Worm (Caenorhabditis elegans) whole organism, L1 larva: ENCODE data around the gene sri-26.

Experiments used
- C04F5.9 ChIP-seq: sonication (generic microtip); optimal IDR thresholded peaks from 2 replicates; lab custom pipeline; 2016; ENCODE audit warnings: missing genetic modification characterization, missing compliant biosample characterization
- C34B4.2 ChIP-seq: sonication (generic microtip); optimal IDR thresholded peaks from 2 replicates; lab custom pipeline; 2017; ENCODE audit warnings: mild to moderate bottlenecking, missing genetic modification characterization, missing compliant biosample characterization
- F16B12.6 ChIP-seq: fragments of 150-350 bp; optimal IDR thresholded peaks from 2 replicates; lab custom pipeline; 2014; ENCODE audit warnings: missing biosample characterization, missing genetic modification characterization
- aha-1 ChIP-seq: fragments of 150-350 bp; optimal IDR thresholded peaks from 2 replicates; lab custom pipeline; 2014; ENCODE audit warnings: missing biosample characterization, missing genetic modification characterization
- alr-1 ChIP-seq: fragments of 200-800 bp; sonication (Bioruptor generic); optimal IDR thresholded peaks from 2 replicates; lab custom pipeline; 2018; ENCODE audit warnings: borderline replicate concordance, mild to moderate bottlenecking, missing genetic modification characterization, missing compliant biosample characterization
- aly-2 ChIP-seq: fragments of 150-350 bp; optimal IDR thresholded peaks from 2 replicates; lab custom pipeline; 2014; ENCODE audit warnings: missing biosample characterization, missing genetic modification characterization
- ceh-63 ChIP-seq: fragments of 200-800 bp; sonication (Bioruptor generic); optimal IDR thresholded peaks from 2 replicates; lab custom pipeline; 2018; ENCODE audit warnings: mild to moderate bottlenecking, missing genetic modification characterization, missing compliant biosample characterization
- ceh-90 ChIP-seq: sonication (generic microtip); optimal IDR thresholded peaks from 2 replicates; lab custom pipeline; 2016; ENCODE audit warnings: missing genetic modification characterization, missing compliant biosample characterization
- dpl-1 ChIP-seq, 3 experiments: fragments of 150-350 bp in 2 of 3; sonication (generic microtip) in 1 of 3; optimal IDR thresholded peaks; 2 replicates each; lab custom pipeline; 2014 to 2017; ENCODE audit warnings: missing biosample characterization in 3 of 3, missing genetic modification characterization in 3 of 3, missing genetic modification reagents in 3 of 3
- efl-3 ChIP-seq: fragments of 200-800 bp; sonication (Bioruptor generic); optimal IDR thresholded peaks from 2 replicates; lab custom pipeline; 2018; ENCODE audit warnings: mild to moderate bottlenecking, missing genetic modification characterization, missing compliant biosample characterization
- egl-27 ChIP-seq, 2 experiments: fragments of 150-350 bp in 1 of 2; sonication (generic microtip); optimal IDR thresholded peaks; 3 replicates each; lab custom pipeline; 2017 to 2018; ENCODE audit warnings: missing biosample characterization in 2 of 2, missing genetic modification characterization in 2 of 2, missing genetic modification reagents in 2 of 2
- elt-2 ChIP-seq: sonication (generic microtip); optimal IDR thresholded peaks from 2 replicates; lab custom pipeline; 2016; ENCODE audit warnings: missing genetic modification characterization, mild to moderate bottlenecking, inconsistent platforms, missing compliant biosample characterization, missing genetic modification reagents
- ets-5 ChIP-seq: fragments of 200-800 bp; sonication (Bioruptor generic); IDR thresholded peaks from 2 replicates; pipeline ENCODE4 v1.3.6; 2022; ENCODE audit warnings: missing genetic modification characterization, missing compliant biosample characterization
- fkh-10 ChIP-seq: sonication (generic microtip); optimal IDR thresholded peaks from 2 replicates; lab custom pipeline; 2017; ENCODE audit warnings: missing biosample characterization, missing genetic modification reagents, missing genetic modification characterization
- fkh-4 ChIP-seq: sonication (generic microtip); optimal IDR thresholded peaks from 2 replicates; lab custom pipeline; 2016; ENCODE audit warnings: missing compliant biosample characterization, missing genetic modification characterization, borderline replicate concordance
- fos-1 ChIP-seq: fragments of 150-350 bp; optimal IDR thresholded peaks from 2 replicates; lab custom pipeline; 2014; ENCODE audit warnings: missing biosample characterization, missing genetic modification characterization
- hlh-17 ChIP-seq: fragments of 200-800 bp; sonication (Bioruptor generic); optimal IDR thresholded peaks from 2 replicates; lab custom pipeline; 2018; ENCODE audit warnings: missing genetic modification characterization, mild to moderate bottlenecking, missing compliant biosample characterization, moderate library complexity, borderline replicate concordance
- hlh-4 ChIP-seq: sonication (generic microtip); optimal IDR thresholded peaks from 2 replicates; lab custom pipeline; 2016; ENCODE audit warnings: mild to moderate bottlenecking, missing genetic modification characterization, missing compliant biosample characterization
- hpl-2 ChIP-seq: fragments of 150-350 bp; optimal IDR thresholded peaks from 2 replicates; lab custom pipeline; 2014; ENCODE audit warnings: missing biosample characterization, missing genetic modification reagents, missing genetic modification characterization
- isw-1 ChIP-seq: fragments of 200-800 bp; sonication (Bioruptor generic); IDR thresholded peaks from 2 replicates; pipeline ENCODE4 v1.3.6; 2022; ENCODE audit warnings: missing genetic modification characterization, missing compliant biosample characterization
- jun-1 ChIP-seq: fragments of 150-350 bp; optimal IDR thresholded peaks from 2 replicates; lab custom pipeline; 2014; ENCODE audit warnings: missing biosample characterization, missing genetic modification reagents, missing genetic modification characterization
- lin-13 ChIP-seq: fragments of 150-350 bp; optimal IDR thresholded peaks from 2 replicates; lab custom pipeline; 2014; ENCODE audit warnings: missing biosample characterization, missing genetic modification reagents, missing genetic modification characterization
- lin-14 ChIP-seq: fragments of 200-800 bp; sonication (Bioruptor generic); optimal IDR thresholded peaks from 2 replicates; lab custom pipeline; 2018; ENCODE audit warnings: mild to moderate bottlenecking, missing genetic modification characterization, moderate library complexity, missing compliant biosample characterization
- lin-15B ChIP-seq: fragments of 150-350 bp; sonication (generic microtip); optimal IDR thresholded peaks from 3 replicates; lab custom pipeline; 2014; ENCODE audit warnings: missing biosample characterization, missing genetic modification characterization
- lin-39 ChIP-seq: fragments of 150-350 bp; optimal IDR thresholded peaks from 2 replicates; lab custom pipeline; 2014; ENCODE audit warnings: missing biosample characterization, missing genetic modification reagents, missing genetic modification characterization
- lir-3 ChIP-seq: sonication (generic microtip); optimal IDR thresholded peaks from 2 replicates; lab custom pipeline; 2016; ENCODE audit warnings: mild to moderate bottlenecking, missing genetic modification characterization, moderate library complexity, missing compliant biosample characterization; ENCODE audit not compliant: poor library complexity
- lsy-2 ChIP-seq, 2 experiments: fragments of 150-350 bp; optimal IDR thresholded peaks; 2 replicates each; lab custom pipeline; 2014; ENCODE audit warnings: missing biosample characterization in 2 of 2, missing genetic modification characterization in 2 of 2
- mef-2 ChIP-seq: fragments of 150-350 bp; optimal IDR thresholded peaks from 2 replicates; lab custom pipeline; 2014; ENCODE audit warnings: missing biosample characterization, missing genetic modification characterization
- nhr-11 ChIP-seq: fragments of 150-350 bp; optimal IDR thresholded peaks from 2 replicates; lab custom pipeline; 2014; ENCODE audit warnings: missing biosample characterization, missing genetic modification characterization
- nhr-12 ChIP-seq: sonication (generic microtip); optimal IDR thresholded peaks from 2 replicates; lab custom pipeline; 2017; ENCODE audit warnings: missing biosample characterization, missing genetic modification characterization
- nhr-19 ChIP-seq: fragments of 200-800 bp; sonication (Bioruptor generic); conservative IDR thresholded peaks from 2 replicates; pipeline ENCODE4 v1.3.6; 2022; ENCODE audit warnings: missing genetic modification characterization, missing compliant biosample characterization
- nhr-237 ChIP-seq: fragments of 150-350 bp; optimal IDR thresholded peaks from 2 replicates; lab custom pipeline; 2014; ENCODE audit warnings: missing biosample characterization, missing genetic modification characterization
- nhr-47 ChIP-seq: sonication (generic microtip); optimal IDR thresholded peaks from 2 replicates; lab custom pipeline; 2016; ENCODE audit warnings: mild to moderate bottlenecking, missing genetic modification characterization, moderate library complexity, missing compliant biosample characterization
- nhr-76 ChIP-seq: sonication (generic microtip); optimal IDR thresholded peaks from 2 replicates; lab custom pipeline; 2017; ENCODE audit warnings: missing biosample characterization, missing genetic modification characterization
- nhr-77 ChIP-seq: fragments of 150-350 bp; optimal IDR thresholded peaks from 2 replicates; lab custom pipeline; 2014; ENCODE audit warnings: missing biosample characterization, missing genetic modification characterization
- nhr-85 ChIP-seq: sonication (generic microtip); peaks from one replicate; lab custom pipeline; 2016; ENCODE audit warnings: missing genetic modification characterization, inconsistent platforms, missing compliant biosample characterization
- nhr-90 ChIP-seq: sonication (generic microtip); optimal IDR thresholded peaks from 2 replicates; lab custom pipeline; 2016; ENCODE audit warnings: mild to moderate bottlenecking, missing genetic modification characterization, missing compliant biosample characterization; ENCODE audit not compliant: poor library complexity
- pag-3 ChIP-seq: sonication (generic microtip); optimal IDR thresholded peaks from 2 replicates; lab custom pipeline; 2017; ENCODE audit warnings: missing genetic modification characterization, mild to moderate bottlenecking, missing compliant biosample characterization, antibody characterized with exemption, borderline replicate concordance; ENCODE audit not compliant: insufficient read depth
- pax-3 ChIP-seq: fragments of 200-800 bp; sonication (Bioruptor generic); optimal IDR thresholded peaks from 2 replicates; lab custom pipeline; 2018; ENCODE audit warnings: mild to moderate bottlenecking, missing genetic modification characterization, moderate library complexity, missing compliant biosample characterization
- rnt-1 ChIP-seq: sonication (generic microtip); optimal IDR thresholded peaks from 2 replicates; lab custom pipeline; 2016; ENCODE audit warnings: mild to moderate bottlenecking, missing genetic modification characterization, moderate library complexity, missing compliant biosample characterization
- snu-23 ChIP-seq: sonication (generic microtip); optimal IDR thresholded peaks from 2 replicates; lab custom pipeline; 2016; ENCODE audit warnings: missing genetic modification characterization, missing compliant biosample characterization
- sox-4 ChIP-seq: sonication (generic microtip); optimal IDR thresholded peaks from 2 replicates; lab custom pipeline; 2016; ENCODE audit warnings: missing genetic modification characterization, missing compliant biosample characterization
- sptf-1 ChIP-seq: fragments of 150-350 bp; optimal IDR thresholded peaks from 2 replicates; lab custom pipeline; 2014; ENCODE audit warnings: missing biosample characterization, missing genetic modification characterization
- sup-37 ChIP-seq: fragments of 200-800 bp; sonication (Bioruptor generic); optimal IDR thresholded peaks from 2 replicates; lab custom pipeline; 2018; ENCODE audit warnings: mild to moderate bottlenecking, missing genetic modification characterization, missing compliant biosample characterization
- swsn-7 ChIP-seq: sonication (generic microtip); optimal IDR thresholded peaks from 2 replicates; lab custom pipeline; 2016; ENCODE audit warnings: missing genetic modification characterization, missing compliant biosample characterization
- unc-86 ChIP-seq: sonication (generic microtip); optimal IDR thresholded peaks from 2 replicates; lab custom pipeline; 2016; ENCODE audit warnings: missing genetic modification characterization, missing compliant biosample characterization
- unc-98 ChIP-seq: fragments of 200-800 bp; sonication (Bioruptor generic); IDR thresholded peaks from 2 replicates; pipeline ENCODE4 v1.3.6; 2022; ENCODE audit warnings: missing genetic modification characterization, missing compliant biosample characterization
- zag-1 ChIP-seq: fragments of 150-350 bp; optimal IDR thresholded peaks from 2 replicates; lab custom pipeline; 2014; ENCODE audit warnings: missing biosample characterization, missing genetic modification characterization
- ztf-4 ChIP-seq: fragments of 150-350 bp; optimal IDR thresholded peaks from 2 replicates; lab custom pipeline; 2014; ENCODE audit warnings: missing biosample characterization, missing genetic modification characterization

The sri-26 gene

DNA sequence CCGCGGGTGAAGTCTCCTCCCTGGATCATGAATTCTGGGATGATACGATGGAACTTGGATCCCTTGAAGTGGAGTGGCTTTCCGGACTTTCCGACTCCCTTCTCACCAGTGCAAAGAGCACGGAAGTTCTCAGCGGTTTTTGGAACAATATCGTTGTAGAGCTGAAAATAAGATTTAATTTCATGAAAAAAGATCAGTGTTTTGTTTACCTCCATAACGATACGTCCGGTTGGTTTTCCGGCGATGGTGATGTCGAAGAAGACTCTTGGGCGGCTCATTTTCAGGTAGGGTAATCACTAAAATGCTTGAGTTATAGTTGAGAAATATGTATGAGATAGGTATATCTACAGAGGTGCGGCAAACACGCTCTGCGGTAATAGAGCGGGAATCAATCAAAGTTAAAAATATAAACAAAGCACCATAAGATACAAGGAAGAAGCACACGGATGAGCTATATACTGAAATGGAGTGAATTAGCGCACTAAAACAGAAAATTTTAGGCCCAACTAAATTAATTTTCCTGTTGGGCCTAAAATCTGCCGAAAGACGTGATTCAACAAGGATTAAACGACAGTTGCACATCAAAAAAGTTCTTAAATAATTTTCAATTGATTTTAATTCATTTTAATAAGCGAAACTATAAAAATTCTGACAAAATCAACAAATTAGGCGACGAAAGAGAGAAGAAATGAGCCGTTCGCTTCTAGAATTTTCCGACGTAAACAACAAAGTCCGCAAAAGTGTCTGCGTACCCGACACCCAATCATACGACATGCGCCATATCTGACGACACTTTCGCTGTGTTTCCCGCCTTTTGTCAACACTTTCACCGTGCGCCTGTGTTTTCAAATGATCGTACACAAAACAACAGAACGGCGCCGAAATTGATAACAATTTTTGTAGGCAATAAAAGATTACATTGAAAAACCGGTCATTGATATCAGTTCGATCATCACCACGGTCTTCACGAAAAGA, 27.9 kb upstream of the sri-26 start, which contains the start of the genes cyn-7 and bath-36 (continued):
- TF ChIP-seq aha-1 = no peak
- peak; percentile 94 for TF ChIP-seq snu-23
- TF ChIP-seq sox-4 (tag; lab: Kevin White, UChicago) = peak; percentile 30
- peak; percentile 18 for TF ChIP-seq pag-3
- peak; percentile 7 for TF ChIP-seq lin-13
- no peak for TF ChIP-seq nhr-237 (tag; lab: Kevin White, UChicago)
- TF ChIP-seq sup-37 (GFP tag; lab: Kevin White, UChicago) = no peak
- TF ChIP-seq C04F5.9 (tag; lab: Kevin White, UChicago) = peak; percentile 21
- peak; percentile 31 for TF ChIP-seq nhr-11 (tag; lab: Kevin White, UChicago)
- peak; percentile 93 for TF ChIP-seq lin-14 (GFP tag; lab: Kevin White, UChicago)
- TF ChIP-seq zag-1 (tag; lab: Kevin White, UChicago) = no peak
- peak; percentile 67 for TF ChIP-seq isw-1 (GFP tag; lab: Robert Waterston, UW)
- peak; percentile 71 for TF ChIP-seq pax-3 (tag; lab: Kevin White, UChicago)
- peak; percentile 58 for TF ChIP-seq lin-15B (tag; lab: Kevin White, UChicago)
- TF ChIP-seq aly-2 (tag; lab: Kevin White, UChicago) = no peak
- peak; percentile 90 for TF ChIP-seq nhr-47
- no peak for TF ChIP-seq lir-3 (tag; lab: Kevin White, UChicago)
- no peak for TF ChIP-seq hlh-4 (tag; lab: Kevin White, UChicago)
- TF ChIP-seq fkh-10 = no peak
- no peak for TF ChIP-seq fkh-4 (tag; lab: Kevin White, UChicago)
- no peak for TF ChIP-seq efl-3 (GFP tag; lab: Kevin White, UChicago)
- TF ChIP-seq unc-98 = no peak
- peak; percentile 74 for TF ChIP-seq elt-2 (tag; lab: Kevin White, UChicago)
- peak; percentile 87 for TF ChIP-seq nhr-19
- TF ChIP-seq rnt-1 = peak; percentile 70
- TF ChIP-seq nhr-85 (tag; lab: Kevin White, UChicago) = peak; percentile 93
- TF ChIP-seq nhr-77 (tag; lab: Kevin White, UChicago) = no peak
- TF ChIP-seq sptf-1 (tag; lab: Kevin White, UChicago) = no peak
- TF ChIP-seq unc-86 = peak; percentile 63
- peak; percentile 30 for TF ChIP-seq ztf-4 (tag; lab: Kevin White, UChicago)
- TF ChIP-seq ets-5 (GFP tag; lab: Robert Waterston, UW) = no peak
- TF ChIP-seq lin-39 (tag; lab: Kevin White, UChicago) = peak; percentile 55
- no peak for TF ChIP-seq ceh-90 (tag; lab: Kevin White, UChicago)
- TF ChIP-seq alr-1 (tag; lab: Kevin White, UChicago) = no peak

DNA sequence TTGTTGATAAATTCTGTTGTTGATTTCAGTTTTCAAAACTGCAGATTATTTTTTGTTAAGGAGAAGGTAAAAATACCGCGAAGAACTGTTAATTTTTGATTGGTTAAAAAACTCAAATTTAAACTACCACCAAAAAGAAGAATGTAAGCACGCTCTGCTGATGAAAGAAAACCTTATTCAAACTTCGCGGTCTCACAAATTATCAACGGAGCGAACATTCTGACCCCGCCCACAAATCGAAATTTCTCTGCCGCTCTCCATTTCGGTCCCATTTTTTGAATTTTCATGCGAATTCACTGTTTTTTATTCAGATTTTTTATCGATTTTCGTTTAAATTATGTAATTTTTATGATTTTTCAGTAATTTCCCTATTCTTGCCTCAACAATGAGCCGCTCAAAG, 25.7 kb upstream of the sri-26 start, which contains the start of gene cyn-3:
Gene cyn-3 (plus strand): TSS at position 361 of the 400 bp plus-strand sequence.
- TF ChIP-seq dpl-1 (GFP tag; optimal IDR thresholded peaks at IDR 0.05; lab: Kevin White, UChicago) = peak; percentile 99
- peak; percentile 85 for TF ChIP-seq nhr-90
- no peak for TF ChIP-seq hpl-2
- TF ChIP-seq mef-2 (tag; lab: Kevin White, UChicago) = peak; percentile 73
- TF ChIP-seq egl-27 (tag; optimal IDR thresholded peaks at IDR 0.05; lab: Kevin White, UChicago) = no peak
- TF ChIP-seq swsn-7 = peak; percentile 90
- TF ChIP-seq nhr-76 = no peak
- TF ChIP-seq C34B4.2 (tag; lab: Kevin White, UChicago) = no peak
- peak; percentile 90 for TF ChIP-seq fos-1 (tag; lab: Kevin White, UChicago)
- peak; percentile 64 for TF ChIP-seq lir-3 (tag; lab: Kevin White, UChicago)
- TF ChIP-seq snu-23 = peak; percentile 96
- TF ChIP-seq zag-1 (tag; lab: Kevin White, UChicago) = no peak
- TF ChIP-seq jun-1 (tag; lab: Kevin White, UChicago) = peak; percentile 88
- TF ChIP-seq ceh-90 (tag; lab: Kevin White, UChicago) = no peak
- TF ChIP-seq alr-1 (tag; lab: Kevin White, UChicago) = no peak
- no peak for TF ChIP-seq ceh-63 (GFP tag; lab: Kevin White, UChicago)
- TF ChIP-seq lsy-2 (tag; optimal IDR thresholded peaks at IDR 0.05; lab: Kevin White, UChicago) = peak; percentile 91 to 95
- peak; percentile 79 for TF ChIP-seq ztf-4 (tag; lab: Kevin White, UChicago)
- no peak for TF ChIP-seq hlh-17 (GFP tag; lab: Kevin White, UChicago)
- peak; percentile 74 for TF ChIP-seq F16B12.6 (tag; lab: Kevin White, UChicago)
- peak; percentile 92 for TF ChIP-seq lin-14 (GFP tag; lab: Kevin White, UChicago)
- peak; percentile 8; the same call in 1 of the 2 replicates for TF ChIP-seq unc-98
- TF ChIP-seq nhr-12 (tag; lab: Kevin White, UChicago) = no peak
